Worm (Caenorhabditis elegans): ENCODE data around the gene F58A6.1.

F58A6.1 gene

ce11 chrII:5181497-5181896 lies 38.8 kb downstream of the F58A6.1 start (continued):
- no peak for TF ChIP-seq nhr-77 (tag; optimal IDR thresholded peaks at IDR 0.05)
- TF ChIP-seq jun-1 (tag; optimal IDR thresholded peaks at IDR 0.05), result peak; percentile 45
- no peak for TF ChIP-seq C04F5.9 (tag; optimal IDR thresholded peaks at IDR 0.05)
- TF ChIP-seq hlh-4 (tag; optimal IDR thresholded peaks at IDR 0.05), result no peak
- TF ChIP-seq tbx-2 (tag; optimal IDR thresholded peaks at IDR 0.05), result peak; percentile 79
- TF ChIP-seq nhr-237 (tag; optimal IDR thresholded peaks at IDR 0.05), result no peak
- TF ChIP-seq unc-86 (tag; optimal IDR thresholded peaks at IDR 0.05), result peak; percentile 57
- no peak for TF ChIP-seq egl-27 (tag; optimal IDR thresholded peaks at IDR 0.05)
- TF ChIP-seq rnt-1 (tag; optimal IDR thresholded peaks at IDR 0.05), result peak; percentile 52
- TF ChIP-seq hlh-17 (GFP tag; optimal IDR thresholded peaks at IDR 0.05; ENCODE audit: borderline replicate concordance), result no peak
- TF ChIP-seq dsc-1 (tag; optimal IDR thresholded peaks at IDR 0.05), result peak; percentile 37
- peak; percentile 9 to 70 (median 47) for TF ChIP-seq ceh-82 (tag; optimal IDR thresholded peaks at IDR 0.05)
- TF ChIP-seq ceh-8 (GFP tag; optimal IDR thresholded peaks at IDR 0.05), result no peak
- TF ChIP-seq lir-3 (tag; optimal IDR thresholded peaks at IDR 0.05; ENCODE audit: poor library complexity), result no peak
- peak; percentile 4 for TF ChIP-seq lin-15B (tag; optimal IDR thresholded peaks at IDR 0.05)
- TF ChIP-seq nhr-76 (tag; optimal IDR thresholded peaks at IDR 0.05), result no peak
- peak; percentile 43 for TF ChIP-seq C16A3.4 (tag; optimal IDR thresholded peaks at IDR 0.05)
- no peak for TF ChIP-seq C34B4.2 (tag; optimal IDR thresholded peaks at IDR 0.05)
- TF ChIP-seq nhr-85 (tag), result peak; percentile 83
- no peak for TF ChIP-seq alr-1 (tag; optimal IDR thresholded peaks at IDR 0.05; ENCODE audit: borderline replicate concordance)
- no peak for TF ChIP-seq unc-30 (tag; optimal IDR thresholded peaks at IDR 0.05)
- TF ChIP-seq isw-1 (GFP tag; IDR thresholded peaks at IDR 0.05), result peak; percentile 70
- no peak for TF ChIP-seq ceh-90 (tag; optimal IDR thresholded peaks at IDR 0.05)
- TF ChIP-seq nhr-12 (tag; optimal IDR thresholded peaks at IDR 0.05), result no peak
- peak; percentile 97 for TF ChIP-seq lin-14 (GFP tag; optimal IDR thresholded peaks at IDR 0.05)
- peak; percentile 90 for TF ChIP-seq snu-23 (GFP tag; optimal IDR thresholded peaks at IDR 0.05)
- TF ChIP-seq nhr-71 (tag; optimal IDR thresholded peaks at IDR 0.05), result peak; percentile 88
- no peak for TF ChIP-seq vab-15 (tag; optimal IDR thresholded peaks at IDR 0.05)
- no peak for TF ChIP-seq unc-62 (GFP tag; optimal IDR thresholded peaks at IDR 0.05)
- no peak for TF ChIP-seq mef-2 (tag; optimal IDR thresholded peaks at IDR 0.05)
- TF ChIP-seq ets-5 (GFP tag; IDR thresholded peaks at IDR 0.05), result no peak
- peak; percentile 47; the same call in 1 of the 2 replicates for TF ChIP-seq ceh-88 (GFP tag; IDR thresholded peaks at IDR 0.05)
- TF ChIP-seq blmp-1 (tag; optimal IDR thresholded peaks at IDR 0.05), result peak; percentile 72
- TF ChIP-seq fkh-10 (GFP tag; optimal IDR thresholded peaks at IDR 0.05), result peak; percentile 59

ce11 chrII:5182451-5182850 lies 39.7 kb downstream of the F58A6.1 start:
- no peak for TF ChIP-seq blmp-1 (tag; optimal IDR thresholded peaks at IDR 0.05)
- TF ChIP-seq Y116A8C.19 (tag; optimal IDR thresholded peaks at IDR 0.05; ENCODE audit: borderline replicate concordance), result no peak
- TF ChIP-seq sup-37 (GFP tag; optimal IDR thresholded peaks at IDR 0.05), result no peak
- no peak for TF ChIP-seq isw-1 (GFP tag; IDR thresholded peaks at IDR 0.05)
- peak; percentile 80 for TF ChIP-seq nhr-20 (tag; optimal IDR thresholded peaks at IDR 0.05)
- no peak for TF ChIP-seq unc-98 (GFP tag; IDR thresholded peaks at IDR 0.05)
- TF ChIP-seq lin-35 (GFP tag; optimal IDR thresholded peaks at IDR 0.05), result peak; percentile 58 to 76
- TF ChIP-seq nhr-85 (tag), result peak; percentile 85
- TF ChIP-seq C34B4.2 (tag; optimal IDR thresholded peaks at IDR 0.05), result no peak
- no peak for TF ChIP-seq hlh-4 (tag; optimal IDR thresholded peaks at IDR 0.05)
- no peak for TF ChIP-seq mab-9 (GFP tag; IDR thresholded peaks at IDR 0.05)
- TF ChIP-seq nhr-71 (tag; optimal IDR thresholded peaks at IDR 0.05), result peak; percentile 83
- no peak for TF ChIP-seq pax-3 (tag; optimal IDR thresholded peaks at IDR 0.05)
- TF ChIP-seq lin-13 (GFP tag; optimal IDR thresholded peaks at IDR 0.05), result peak; percentile 38
- TF ChIP-seq swsn-7 (tag; optimal IDR thresholded peaks at IDR 0.05), result peak; percentile 57
- peak; percentile 74 for TF ChIP-seq snu-23 (GFP tag; optimal IDR thresholded peaks at IDR 0.05)
- no peak for TF ChIP-seq nhr-11 (tag; optimal IDR thresholded peaks at IDR 0.05)
- TF ChIP-seq nhr-90 (tag; optimal IDR thresholded peaks at IDR 0.05; ENCODE audit: poor library complexity), result peak; percentile 45
- no peak for TF ChIP-seq unc-30 (tag; optimal IDR thresholded peaks at IDR 0.05)
- peak; percentile 57 to 67 for TF ChIP-seq lsy-2 (tag; optimal IDR thresholded peaks at IDR 0.05)
- TF ChIP-seq elt-3 (tag; optimal IDR thresholded peaks at IDR 0.05), result peak in 2 of 6 experiments; percentile 6 to 20
- TF ChIP-seq ceh-63 (GFP tag; optimal IDR thresholded peaks at IDR 0.05), result no peak
- TF ChIP-seq ceh-82 (tag; optimal IDR thresholded peaks at IDR 0.05), result peak in 2 of 3 experiments; percentile 35 to 36
- no peak for TF ChIP-seq unc-62 (GFP tag; optimal IDR thresholded peaks at IDR 0.05)
- no peak for TF ChIP-seq pag-3 (tag; optimal IDR thresholded peaks at IDR 0.05; ENCODE audit: borderline replicate concordance, insufficient read depth)
- TF ChIP-seq unc-130 (tag; optimal IDR thresholded peaks at IDR 0.05), result peak; percentile 33
- TF ChIP-seq hlh-17 (GFP tag; optimal IDR thresholded peaks at IDR 0.05; ENCODE audit: borderline replicate concordance), result no peak
- no peak for TF ChIP-seq ceh-88 (GFP tag; IDR thresholded peaks at IDR 0.05)
- TF ChIP-seq jun-1 (tag; optimal IDR thresholded peaks at IDR 0.05), result peak; percentile 53
- no peak for TF ChIP-seq nhr-237 (tag; optimal IDR thresholded peaks at IDR 0.05)
